Worm (Caenorhabditis elegans) whole organism, late embryonic: Measurements from ENCODE around the gene F46B3.14.

Experiments
- ama-1 ChIP-seq: fragments of 150-350 bp; optimal IDR thresholded peaks from 2 replicates; lab custom pipeline; 2014
- ceh-19 ChIP-seq: fragments of 200-800 bp; sonication (Bioruptor generic); optimal IDR thresholded peaks from 2 replicates; lab custom pipeline; 2018; ENCODE audit warnings: mild to moderate bottlenecking, missing genetic modification characterization, missing compliant biosample characterization
- dmd-4 ChIP-seq: sonication (generic microtip); optimal IDR thresholded peaks from 2 replicates; lab custom pipeline; 2016; ENCODE audit warnings: borderline replicate concordance, missing genetic modification characterization, missing compliant biosample characterization
- elt-2 ChIP-seq: sonication (generic microtip); optimal IDR thresholded peaks from 2 replicates; lab custom pipeline; 2016; ENCODE audit warnings: missing genetic modification reagents, missing genetic modification characterization, missing compliant biosample characterization
- ets-4 ChIP-seq: sonication (generic microtip); optimal IDR thresholded peaks from 2 replicates; lab custom pipeline; 2016; ENCODE audit warnings: missing genetic modification characterization, missing compliant biosample characterization
- fkh-6 ChIP-seq: sonication (generic microtip); optimal IDR thresholded peaks from 2 replicates; lab custom pipeline; 2016; ENCODE audit warnings: missing genetic modification characterization, missing compliant biosample characterization
- pha-4 ChIP-seq: fragments of 150-350 bp; optimal IDR thresholded peaks from 2 replicates; lab custom pipeline; 2018; ENCODE audit warnings: missing biosample characterization, missing genetic modification reagents, missing genetic modification characterization
- tbx-2 ChIP-seq: sonication (generic microtip); optimal IDR thresholded peaks from 2 replicates; lab custom pipeline; 2016; ENCODE audit warnings: missing genetic modification characterization, missing compliant biosample characterization
- unc-3 ChIP-seq, 2 experiments: fragments of 200-800 bp in 1 of 2; sonication (Bioruptor generic) in 1 of 2; sonication (generic microtip) in 1 of 2; conservative IDR thresholded peaks in 1 of 2; optimal IDR thresholded peaks in 1 of 2; 2 replicates each; pipeline versions ENCODE4 v1.3.6 to Lab custom; 2016 to 2022; ENCODE audit warnings: missing compliant biosample characterization in 2 of 2, missing genetic modification characterization in 2 of 2, missing genetic modification reagents in 1 of 2

DNA sequence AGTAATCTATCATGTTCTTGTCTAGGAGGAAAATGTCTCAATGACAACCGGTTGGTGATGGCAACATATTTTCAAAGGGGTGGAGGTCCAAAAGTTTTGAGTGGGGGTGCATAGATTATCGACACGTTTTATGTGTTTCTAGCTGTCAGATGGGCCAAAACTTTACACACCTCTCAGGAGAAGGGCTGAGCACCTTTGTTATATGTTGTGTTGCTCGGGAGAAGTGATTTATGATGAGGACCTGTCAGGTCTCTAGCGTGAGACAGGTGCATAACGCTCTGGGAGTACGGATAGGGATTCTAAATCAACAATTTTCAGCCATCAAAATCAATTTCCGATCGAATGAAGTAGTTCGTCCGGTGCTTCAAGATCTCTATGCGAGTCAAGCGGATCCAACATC, 25.5 kb upstream of the F46B3.14 start:
- TF ChIP-seq dmd-4 (no peak), ceh-19 (GFP tag; lab: Kevin White, UChicago) (no peak), elt-2 (tag; lab: Kevin White, UChicago) (no peak), pha-4 (tag; lab: Kevin White, UChicago) (no peak), fkh-6 (tag; lab: Kevin White, UChicago) (no peak), tbx-2 (no peak), ets-4 (tag; lab: Kevin White, UChicago) (no peak), ama-1 (lab: Kevin White, UChicago) (no peak), unc-3 (GFP tag; conservative IDR thresholded peaks at IDR 0.05; lab: Robert Waterston, UW) (no peak), unc-3 (tag; optimal IDR thresholded peaks at IDR 0.05; lab: Kevin White, UChicago) (no peak)
